Worm (Caenorhabditis elegans): Measurements from ENCODE around the gene K10D2.8.

The K10D2.8 gene

DNA sequence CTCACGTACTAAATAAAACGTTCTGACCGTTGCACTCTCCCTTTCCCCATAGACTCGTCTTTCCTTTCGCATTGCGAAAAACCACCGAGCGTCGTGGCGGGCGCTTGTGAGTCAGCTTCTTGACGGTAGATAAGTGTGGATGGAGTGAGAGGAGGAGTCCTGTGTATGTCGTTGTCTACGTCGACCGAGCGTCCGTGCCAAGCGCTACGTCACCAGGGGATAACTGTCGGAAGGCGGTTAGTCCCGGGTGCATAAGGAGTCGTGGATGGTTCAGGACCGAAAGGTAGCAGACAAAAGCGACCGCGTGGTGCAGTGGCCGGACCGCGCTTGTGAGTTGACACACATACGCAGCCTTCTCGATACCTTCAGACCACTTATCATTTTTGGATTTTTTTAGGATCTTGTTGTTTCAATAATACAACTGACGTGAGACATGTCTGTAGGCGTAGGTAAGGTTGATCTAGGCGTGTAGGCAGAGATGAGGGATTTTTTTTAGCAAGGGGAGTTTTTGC is 22.7 kb downstream of the K10D2.8 start (continued):
- 0 out of 2 replicates have a peak, but pooled peaks have one; percentile 29 for TF ChIP-seq B0019.2 (GFP tag; conservative IDR thresholded peaks at IDR 0.05)
- TF ChIP-seq nhr-27 (tag; optimal IDR thresholded peaks at IDR 0.05) = peak; percentile 46
- TF ChIP-seq attf-5 (GFP tag; optimal IDR thresholded peaks at IDR 0.05) = peak; percentile 73
- 0 out of 2 replicates have a peak, but pooled peaks have one; percentile 68 for TF ChIP-seq lag-1 (GFP tag; IDR thresholded peaks at IDR 0.05)
- TF ChIP-seq B0261.1 (tag; optimal IDR thresholded peaks at IDR 0.05) = peak; percentile 68
- peak; percentile 58 for TF ChIP-seq ZK185.1 (tag; optimal IDR thresholded peaks at IDR 0.05; ENCODE audit: poor library complexity, severe bottlenecking)
- peak; percentile 79 for TF ChIP-seq mcd-1 (GFP tag; IDR thresholded peaks at IDR 0.05)
- peak; percentile 80 for TF ChIP-seq die-1 (tag; optimal IDR thresholded peaks at IDR 0.05)
- TF ChIP-seq C06A6.2 (GFP tag; conservative IDR thresholded peaks at IDR 0.05) = peak; percentile 59
- peak; percentile 18 for TF ChIP-seq xnd-1 (tag; optimal IDR thresholded peaks at IDR 0.05)
- TF ChIP-seq tbp1 (GFP tag; optimal IDR thresholded peaks at IDR 0.05) = peak; percentile 81
- TF ChIP-seq fkh-3 (tag; optimal IDR thresholded peaks at IDR 0.05) = peak; percentile 83
- TF ChIP-seq chd-7 (tag; optimal IDR thresholded peaks at IDR 0.05) = peak; percentile 79
- TF ChIP-seq T07F8.4 (tag; optimal IDR thresholded peaks at IDR 0.05) = peak; percentile 36
- TF ChIP-seq repo-1 (tag; optimal IDR thresholded peaks at IDR 0.05) = peak; percentile 79
- TF ChIP-seq dpff-1 (tag; optimal IDR thresholded peaks at IDR 0.05) = peak; percentile 64
- TF ChIP-seq K12H6.12 (tag; optimal IDR thresholded peaks at IDR 0.05) = peak; percentile 78
- 0 out of 2 replicates have a peak, but pooled peaks have one; percentile 39 for TF ChIP-seq nhr-120 (GFP tag; IDR thresholded peaks at IDR 0.05)
- TF ChIP-seq rcor-1 (GFP tag; IDR thresholded peaks at IDR 0.05) = peak; percentile 83
- TF ChIP-seq lin-54 (GFP tag; optimal IDR thresholded peaks at IDR 0.05) = peak; percentile 65
- TF ChIP-seq ekl-4 (GFP tag; IDR thresholded peaks at IDR 0.05) = peak; percentile 70; the same call in 1 of the 2 replicates
- peak; percentile 22 for TF ChIP-seq F49E8.2 (tag; optimal IDR thresholded peaks at IDR 0.05; ENCODE audit: insufficient read depth)
- peak; percentile 52 for TF ChIP-seq tlf-1 (GFP tag; optimal IDR thresholded peaks at IDR 0.05)
- peak; percentile 88 for TF ChIP-seq lin-26 (GFP tag; IDR thresholded peaks at IDR 0.05)
- TF ChIP-seq let-607 (tag; optimal IDR thresholded peaks at IDR 0.05) = peak; percentile 48 to 60
- peak; percentile 60; the same call in 1 of the 2 replicates for TF ChIP-seq pbrm-1 (GFP tag; IDR thresholded peaks at IDR 0.05)
- peak; percentile 69 for TF ChIP-seq K11D2.4 (GFP tag; IDR thresholded peaks at IDR 0.05)
- TF ChIP-seq lin-35 (GFP tag; optimal IDR thresholded peaks at IDR 0.05) = peak in 1 of 3 experiments; percentile 20
- 0 out of 2 replicates have a peak, but pooled peaks have one; percentile 18 for TF ChIP-seq let-526 (GFP tag; IDR thresholded peaks at IDR 0.05)
- TF ChIP-seq lin-40 (tag; optimal IDR thresholded peaks at IDR 0.05) = peak; percentile 72
- TF ChIP-seq egrh-3 (GFP tag; IDR thresholded peaks at IDR 0.05) = peak; percentile 80
- TF ChIP-seq madf-10 (tag; optimal IDR thresholded peaks at IDR 0.05) = peak; percentile 80
- peak; percentile 68; the same call in 1 of the 2 replicates for TF ChIP-seq C17E4.6 (GFP tag; IDR thresholded peaks at IDR 0.05)
- TF ChIP-seq F57C9.4 (tag; optimal IDR thresholded peaks at IDR 0.05) = peak; percentile 70
- TF ChIP-seq ztf-18 (tag; optimal IDR thresholded peaks at IDR 0.05) = peak; percentile 78
- peak; percentile 78; the same call in 1 of the 2 replicates for TF ChIP-seq bed-2 (GFP tag; IDR thresholded peaks at IDR 0.05)
- peak; percentile 38 for TF ChIP-seq ceh-79 (tag; optimal IDR thresholded peaks at IDR 0.05)
- TF ChIP-seq him-1 (tag; optimal IDR thresholded peaks at IDR 0.05) = peak; percentile 78
- TF ChIP-seq madf-6 (GFP tag; IDR thresholded peaks at IDR 0.05) = peak; percentile 71
- peak; percentile 79 for TF ChIP-seq ztf-26 (tag; optimal IDR thresholded peaks at IDR 0.05)
